Worm (Caenorhabditis elegans) whole organism, L2 larva: ENCODE measurements around the gene F11C7.2.

Source experiments
- F13H6.1 ChIP-seq: sonication (generic microtip); optimal IDR thresholded peaks from 2 replicates; lab custom pipeline; 2016; ENCODE audit warnings: missing genetic modification characterization, missing compliant biosample characterization
- R02D3.7 ChIP-seq: fragments of 150-350 bp; optimal IDR thresholded peaks from 2 replicates; lab custom pipeline; 2014; ENCODE audit warnings: missing biosample characterization, missing genetic modification characterization
- ZK546.5 ChIP-seq: sonication (generic microtip); optimal IDR thresholded peaks from 2 replicates; lab custom pipeline; 2017; ENCODE audit warnings: missing biosample characterization, missing genetic modification characterization
- aly-2 ChIP-seq: fragments of 150-350 bp; optimal IDR thresholded peaks from 2 replicates; lab custom pipeline; 2014; ENCODE audit warnings: missing biosample characterization, missing genetic modification characterization
- ama-1 ChIP-seq: fragments of 150-350 bp; optimal IDR thresholded peaks from 2 replicates; lab custom pipeline; 2018; ENCODE audit warnings: inconsistent platforms
- ceh-16 ChIP-seq: fragments of 150-350 bp; optimal IDR thresholded peaks from 2 replicates; lab custom pipeline; 2014; ENCODE audit warnings: missing biosample characterization, missing genetic modification characterization
- ceh-82 ChIP-seq: fragments of 150-350 bp; optimal IDR thresholded peaks from 2 replicates; lab custom pipeline; 2014; ENCODE audit warnings: missing biosample characterization, missing genetic modification characterization
- dmd-4 ChIP-seq: sonication (generic microtip); optimal IDR thresholded peaks from 2 replicates; lab custom pipeline; 2017; ENCODE audit warnings: missing biosample characterization, missing genetic modification characterization
- egl-27 ChIP-seq: sonication (generic microtip); optimal IDR thresholded peaks from 3 replicates; lab custom pipeline; 2017; ENCODE audit warnings: missing biosample characterization, missing genetic modification reagents, missing genetic modification characterization
- elt-1 ChIP-seq: fragments of 150-350 bp; optimal IDR thresholded peaks from 2 replicates; lab custom pipeline; 2014; ENCODE audit warnings: missing biosample characterization, missing genetic modification characterization
- elt-3 ChIP-seq: sonication (generic microtip); optimal IDR thresholded peaks from 2 replicates; lab custom pipeline; 2017; ENCODE audit warnings: missing biosample characterization, missing genetic modification characterization
- gmeb-1 ChIP-seq: fragments of 150-350 bp; optimal IDR thresholded peaks from 2 replicates; lab custom pipeline; 2014; ENCODE audit warnings: missing biosample characterization, missing genetic modification characterization
- lin-11 ChIP-seq: fragments of 150-350 bp; sonication (generic microtip); optimal IDR thresholded peaks from 2 replicates; lab custom pipeline; 2014; ENCODE audit warnings: missing biosample characterization, missing genetic modification characterization, inconsistent platforms, mixed read lengths
- lin-13 ChIP-seq: fragments of 150-350 bp; optimal IDR thresholded peaks from 2 replicates; lab custom pipeline; 2014; ENCODE audit warnings: missing biosample characterization, missing genetic modification reagents, missing genetic modification characterization
- lsy-2 ChIP-seq, 2 experiments: fragments of 150-350 bp in 1 of 2; sonication (generic microtip) in 1 of 2; optimal IDR thresholded peaks; 2 replicates each; lab custom pipeline; 2014 to 2017; ENCODE audit warnings: missing biosample characterization in 2 of 2, missing genetic modification characterization in 2 of 2
- mab-5 ChIP-seq: fragments of 150-350 bp; optimal IDR thresholded peaks from 2 replicates; lab custom pipeline; 2014; ENCODE audit warnings: missing biosample characterization, missing genetic modification characterization
- mbf-1 ChIP-seq: sonication (generic microtip); optimal IDR thresholded peaks from 2 replicates; lab custom pipeline; 2017; ENCODE audit warnings: missing biosample characterization, missing genetic modification characterization
- mdl-1 ChIP-seq, 2 experiments: fragments of 150-350 bp in 1 of 2; sonication (generic microtip) in 1 of 2; optimal IDR thresholded peaks; 2 replicates each; lab custom pipeline; 2017; ENCODE audit warnings: missing biosample characterization in 2 of 2, missing genetic modification characterization in 2 of 2
- nhr-129 ChIP-seq: fragments of 150-350 bp; optimal IDR thresholded peaks from 2 replicates; lab custom pipeline; 2014; ENCODE audit warnings: missing biosample characterization, missing genetic modification characterization
- nhr-21 ChIP-seq: fragments of 150-350 bp; optimal IDR thresholded peaks from 2 replicates; lab custom pipeline; 2014; ENCODE audit warnings: missing biosample characterization, missing genetic modification characterization
- nhr-237 ChIP-seq: fragments of 150-350 bp; optimal IDR thresholded peaks from 2 replicates; lab custom pipeline; 2014; ENCODE audit warnings: missing biosample characterization, missing genetic modification characterization
- nhr-6 ChIP-seq: fragments of 150-350 bp; optimal IDR thresholded peaks from 2 replicates; lab custom pipeline; 2014; ENCODE audit warnings: missing biosample characterization, missing genetic modification characterization
- nhr-77 ChIP-seq: fragments of 150-350 bp; optimal IDR thresholded peaks from 2 replicates; lab custom pipeline; 2014; ENCODE audit warnings: missing biosample characterization, missing genetic modification characterization
- peb-1 ChIP-seq: fragments of 150-350 bp; optimal IDR thresholded peaks from 2 replicates; lab custom pipeline; 2014; ENCODE audit warnings: missing biosample characterization, missing genetic modification characterization
- sem-4 ChIP-seq: fragments of 150-350 bp; optimal IDR thresholded peaks from 2 replicates; lab custom pipeline; 2014; ENCODE audit warnings: missing biosample characterization, missing genetic modification reagents, missing genetic modification characterization
- sma-3 ChIP-seq: sonication (generic microtip); optimal IDR thresholded peaks from 2 replicates; lab custom pipeline; 2016; ENCODE audit warnings: missing genetic modification reagents, missing genetic modification characterization, missing compliant biosample characterization
- sma-9 ChIP-seq, 2 experiments: fragments of 150-350 bp in 1 of 2; sonication (generic microtip) in 1 of 2; optimal IDR thresholded peaks; 2 replicates each; lab custom pipeline; 2014 to 2016; ENCODE audit warnings: missing genetic modification characterization in 2 of 2, mild to moderate bottlenecking in 1 of 2, missing biosample characterization in 1 of 2, missing compliant biosample characterization in 1 of 2, missing genetic modification reagents in 1 of 2, moderate library complexity in 1 of 2
- unc-39 ChIP-seq: fragments of 150-350 bp; optimal IDR thresholded peaks from 2 replicates; lab custom pipeline; 2014; ENCODE audit warnings: missing biosample characterization, missing genetic modification characterization
- unc-55 ChIP-seq: fragments of 150-350 bp; sonication (generic microtip); optimal IDR thresholded peaks from 3 replicates; lab custom pipeline; 2014; ENCODE audit warnings: missing biosample characterization, missing genetic modification reagents, missing genetic modification characterization
- unc-62 ChIP-seq: fragments of 150-350 bp; optimal IDR thresholded peaks from 2 replicates; lab custom pipeline; 2014; ENCODE audit warnings: missing biosample characterization, missing genetic modification reagents, missing genetic modification characterization
- zag-1 ChIP-seq: fragments of 150-350 bp; optimal IDR thresholded peaks from 2 replicates; lab custom pipeline; 2014; ENCODE audit warnings: missing biosample characterization, missing genetic modification characterization
- ztf-1 ChIP-seq: fragments of 200-800 bp; sonication (Bioruptor generic); conservative IDR thresholded peaks from 2 replicates; pipeline ENCODE4 v1.3.6; 2022; ENCODE audit warnings: missing genetic modification characterization, missing compliant biosample characterization
- ztf-4 ChIP-seq: fragments of 150-350 bp; optimal IDR thresholded peaks from 2 replicates; lab custom pipeline; 2014; ENCODE audit warnings: missing biosample characterization, missing genetic modification characterization

The F11C7.2 gene

ce11 chrX:17403058-17403457 lies 6.4 kb downstream of the F11C7.2 start:
- no peak for TF ChIP-seq elt-3 (tag; lab: Kevin White, UChicago)
- no peak for TF ChIP-seq zag-1 (tag; lab: Kevin White, UChicago)
- TF ChIP-seq aly-2, result no peak
- no peak for TF ChIP-seq R02D3.7
- no peak for TF ChIP-seq elt-1
- TF ChIP-seq mbf-1 (tag; lab: Kevin White, UChicago), result no peak
- no peak for TF ChIP-seq ZK546.5 (tag; lab: Kevin White, UChicago)
- no peak for TF ChIP-seq ztf-4 (tag; lab: Kevin White, UChicago)
- no peak for TF ChIP-seq sma-9 (GFP tag; optimal IDR thresholded peaks at IDR 0.05; lab: Kevin White, UChicago)
- no peak for TF ChIP-seq sma-9 (tag; optimal IDR thresholded peaks at IDR 0.05; lab: Kevin White, UChicago)
- no peak for TF ChIP-seq nhr-77 (tag; lab: Kevin White, UChicago)
- TF ChIP-seq nhr-129 (tag; lab: Kevin White, UChicago), result no peak
- TF ChIP-seq dmd-4, result no peak
- TF ChIP-seq peb-1, result no peak
- TF ChIP-seq nhr-6 (tag; lab: Kevin White, UChicago), result no peak

ce11 chrX:17408855-17409254 lies 12.2 kb downstream of the F11C7.2 start:
- TF ChIP-seq R02D3.7 (peak; percentile 63), ztf-1 (GFP tag; lab: Robert Waterston, UW) (no peak)
- TF ChIP-seq, all 48 proteins: peak for 1

ce11 chrX:17412642-17413041 lies 16.0 kb downstream of the F11C7.2 start:
- TF ChIP-seq sem-4 (tag; lab: Kevin White, UChicago), result no peak
- no peak for TF ChIP-seq F13H6.1 (tag; lab: Kevin White, UChicago)
- no peak for TF ChIP-seq mdl-1 (tag; optimal IDR thresholded peaks at IDR 0.05; lab: Kevin White, UChicago)
- TF ChIP-seq nhr-77 (tag; lab: Kevin White, UChicago), result no peak
- no peak for TF ChIP-seq lin-13 (GFP tag; lab: Kevin White, UChicago)
- TF ChIP-seq lin-11 (tag; lab: Kevin White, UChicago), result no peak
- TF ChIP-seq, all 48 proteins: peak for 0

- TF ChIP-seq ZK546.5 (tag; lab: Kevin White, UChicago) (no peak), unc-62 (no peak), ceh-82 (tag; lab: Kevin White, UChicago) (no peak), nhr-237 (tag; lab: Kevin White, UChicago) (no peak), gmeb-1 (no peak), nhr-129 (tag; lab: Kevin White, UChicago) (no peak), elt-1 (no peak), F13H6.1 (tag; lab: Kevin White, UChicago) (no peak), ama-1 (lab: Kevin White, UChicago) (no peak), egl-27 (tag; lab: Kevin White, UChicago) (no peak), lin-11 (tag; lab: Kevin White, UChicago) (no peak), mdl-1 (tag; optimal IDR thresholded peaks at IDR 0.05; lab: Kevin White, UChicago) (no peak), mab-5 (tag; lab: Kevin White, UChicago) (no peak), ceh-16 (no peak)
Measured at ce11 chrX:17413868-17414267, 17.3 kb downstream of the F11C7.2 start, which contains the start of gene crb-1. crb-1 (minus strand) TSS chrX:17414014.

- TF ChIP-seq sma-9 (GFP tag; optimal IDR thresholded peaks at IDR 0.05; lab: Kevin White, UChicago) (peak; percentile 64), sma-9 (tag; optimal IDR thresholded peaks at IDR 0.05; lab: Kevin White, UChicago) (no peak), nhr-77 (tag; lab: Kevin White, UChicago) (no peak), egl-27 (tag; lab: Kevin White, UChicago) (no peak), lin-13 (GFP tag; lab: Kevin White, UChicago) (no peak), sma-3 (GFP tag; lab: Kevin White, UChicago) (no peak), unc-39 (no peak), unc-55 (GFP tag; lab: Kevin White, UChicago) (no peak), lsy-2 (tag; optimal IDR thresholded peaks at IDR 0.05; lab: Kevin White, UChicago) (no peak), nhr-6 (tag; lab: Kevin White, UChicago) (no peak), peb-1 (no peak), nhr-21 (tag; lab: Kevin White, UChicago) (peak; percentile 56), mbf-1 (tag; lab: Kevin White, UChicago) (no peak), ztf-1 (GFP tag; lab: Robert Waterston, UW) (no peak), ztf-4 (tag; lab: Kevin White, UChicago) (no peak), dmd-4 (no peak)
Measured at ce11 chrX:17417505-17418004, 20.9 kb downstream of the F11C7.2 start.
